Worm (Caenorhabditis elegans) whole organism, late embryonic: ENCODE results near the gene spr-3.

Experiments
- C08G9.2 ChIP-seq: sonication (generic microtip); optimal IDR thresholded peaks from 2 replicates; lab custom pipeline; 2016; ENCODE audit warnings: mild to moderate bottlenecking, missing genetic modification characterization, moderate library complexity, missing compliant biosample characterization
- C38D4.7 ChIP-seq: fragments of 200-800 bp; sonication (Bioruptor generic); optimal IDR thresholded peaks from 2 replicates; lab custom pipeline; 2018; ENCODE audit warnings: mild to moderate bottlenecking, missing genetic modification characterization, moderate library complexity, missing compliant biosample characterization
- K02D7.2 ChIP-seq: sonication (generic microtip); optimal IDR thresholded peaks from 2 replicates; lab custom pipeline; 2017; ENCODE audit warnings: mild to moderate bottlenecking, missing genetic modification characterization, missing compliant biosample characterization
- Y22D7AL.16 ChIP-seq: sonication (generic microtip); optimal IDR thresholded peaks from 2 replicates; lab custom pipeline; 2016; ENCODE audit warnings: missing genetic modification characterization, missing compliant biosample characterization
- ama-1 ChIP-seq: fragments of 150-350 bp; optimal IDR thresholded peaks from 2 replicates; lab custom pipeline; 2014
- ceh-14 ChIP-seq: sonication (generic microtip); optimal IDR thresholded peaks from 2 replicates; lab custom pipeline; 2016; ENCODE audit warnings: missing genotype, missing genetic modification characterization, missing compliant biosample characterization
- ceh-19 ChIP-seq: fragments of 200-800 bp; sonication (Bioruptor generic); optimal IDR thresholded peaks from 2 replicates; lab custom pipeline; 2018; ENCODE audit warnings: mild to moderate bottlenecking, missing genetic modification characterization, missing compliant biosample characterization
- ceh-2 ChIP-seq: sonication (generic microtip); optimal IDR thresholded peaks from 2 replicates; lab custom pipeline; 2016; ENCODE audit warnings: missing genotype, missing genetic modification characterization, missing compliant biosample characterization
- ceh-22 ChIP-seq: sonication (generic microtip); optimal IDR thresholded peaks from 2 replicates; lab custom pipeline; 2017; ENCODE audit warnings: missing biosample characterization, missing genetic modification characterization
- ceh-24 ChIP-seq: sonication (generic microtip); optimal IDR thresholded peaks from 2 replicates; lab custom pipeline; 2016; ENCODE audit warnings: mild to moderate bottlenecking, missing genetic modification characterization, missing compliant biosample characterization
- ceh-31 ChIP-seq: sonication (generic microtip); optimal IDR thresholded peaks from 2 replicates; lab custom pipeline; 2016; ENCODE audit warnings: missing genetic modification characterization, missing compliant biosample characterization
- ceh-6 ChIP-seq: fragments of 200-800 bp; sonication (Bioruptor generic); optimal IDR thresholded peaks from 2 replicates; lab custom pipeline; 2018; ENCODE audit warnings: mild to moderate bottlenecking, missing genetic modification characterization, missing compliant biosample characterization
- dve-1 ChIP-seq: sonication (generic microtip); optimal IDR thresholded peaks from 2 replicates; lab custom pipeline; 2017; ENCODE audit warnings: antibody characterized with exemption, mild to moderate bottlenecking, missing genetic modification characterization, missing compliant biosample characterization
- elt-2 ChIP-seq: sonication (generic microtip); optimal IDR thresholded peaks from 2 replicates; lab custom pipeline; 2016; ENCODE audit warnings: missing genetic modification reagents, missing genetic modification characterization, missing compliant biosample characterization
- eyg-1 ChIP-seq: sonication (generic microtip); optimal IDR thresholded peaks from 2 replicates; lab custom pipeline; 2016; ENCODE audit warnings: missing genotype, missing genetic modification characterization, missing compliant biosample characterization
- fkh-10 ChIP-seq: fragments of 150-350 bp; optimal IDR thresholded peaks from 2 replicates; lab custom pipeline; 2014; ENCODE audit warnings: missing biosample characterization, missing genetic modification reagents, missing genetic modification characterization
- gmeb-2 ChIP-seq: sonication (generic microtip); optimal IDR thresholded peaks from 2 replicates; lab custom pipeline; 2016; ENCODE audit warnings: missing genetic modification characterization, inconsistent platforms, missing compliant biosample characterization
- hlh-15 ChIP-seq: sonication (generic microtip); optimal IDR thresholded peaks from 2 replicates; lab custom pipeline; 2016; ENCODE audit warnings: missing genetic modification characterization, missing compliant biosample characterization
- hlh-30 ChIP-seq: sonication (generic microtip); optimal IDR thresholded peaks from 2 replicates; lab custom pipeline; 2017; ENCODE audit warnings: antibody characterized with exemption, missing genetic modification characterization, missing compliant biosample characterization; ENCODE audit not compliant: insufficient read depth
- mec-3 ChIP-seq: sonication (generic microtip); optimal IDR thresholded peaks from 2 replicates; lab custom pipeline; 2016; ENCODE audit warnings: borderline replicate concordance, missing genetic modification characterization, missing compliant biosample characterization
- nhr-232 ChIP-seq: sonication (generic microtip); optimal IDR thresholded peaks from 2 replicates; lab custom pipeline; 2016; ENCODE audit warnings: missing genetic modification characterization, missing compliant biosample characterization
- pat-9 ChIP-seq: fragments of 200-800 bp; sonication (Bioruptor generic); optimal IDR thresholded peaks from 2 replicates; lab custom pipeline; 2018; ENCODE audit warnings: mild to moderate bottlenecking, missing genetic modification characterization, moderate library complexity, missing compliant biosample characterization
- pax-1 ChIP-seq: fragments of 150-350 bp; optimal IDR thresholded peaks from 2 replicates; lab custom pipeline; 2014; ENCODE audit warnings: missing biosample characterization, missing genetic modification characterization
- pha-2 ChIP-seq: sonication (generic microtip); optimal IDR thresholded peaks from 2 replicates; lab custom pipeline; 2017; ENCODE audit warnings: mild to moderate bottlenecking, missing genetic modification characterization, missing compliant biosample characterization
- pha-4 ChIP-seq: fragments of 150-350 bp; optimal IDR thresholded peaks from 2 replicates; lab custom pipeline; 2018; ENCODE audit warnings: missing biosample characterization, missing genetic modification reagents, missing genetic modification characterization
- rnt-1 ChIP-seq: sonication (generic microtip); optimal IDR thresholded peaks from 2 replicates; lab custom pipeline; 2016; ENCODE audit warnings: missing genetic modification characterization, missing compliant biosample characterization
- sdc-2 ChIP-seq: sonication (generic microtip); optimal IDR thresholded peaks from 2 replicates; lab custom pipeline; 2016; ENCODE audit warnings: missing genotype, missing genetic modification characterization, missing compliant biosample characterization
- sox-2 ChIP-seq: fragments of 200-800 bp; sonication (Bioruptor generic); IDR thresholded peaks from 2 replicates; pipeline ENCODE4 v1.3.6; 2022; ENCODE audit warnings: missing genetic modification reagents, missing genetic modification characterization, missing compliant biosample characterization
- sox-4 ChIP-seq: sonication (generic microtip); optimal IDR thresholded peaks from 2 replicates; lab custom pipeline; 2017; ENCODE audit warnings: mild to moderate bottlenecking, missing genetic modification characterization, inconsistent platforms, missing compliant biosample characterization
- ttx-3 ChIP-seq: sonication (generic microtip); optimal IDR thresholded peaks from 2 replicates; lab custom pipeline; 2016; ENCODE audit warnings: missing genetic modification reagents, missing genetic modification characterization, missing compliant biosample characterization
- ztf-16 ChIP-seq: sonication (generic microtip); optimal IDR thresholded peaks from 2 replicates; lab custom pipeline; 2017; ENCODE audit warnings: missing genetic modification characterization, missing compliant biosample characterization

The spr-3 gene

ce11 chrX:4554385-4554784 is 40.5 kb downstream of the spr-3 start, which contains the start of gene ham-2:
TSS of gene ham-2 (plus strand) at chrX:4554685.
- no peak for TF ChIP-seq ceh-14
- no peak for TF ChIP-seq pax-1 (tag; lab: Kevin White, UChicago)
- no peak for TF ChIP-seq sox-4 (tag; lab: Kevin White, UChicago)
- no peak for TF ChIP-seq ceh-24 (tag; lab: Kevin White, UChicago)
- no peak for TF ChIP-seq ceh-19
- TF ChIP-seq fkh-10: no peak
- no peak for TF ChIP-seq nhr-232 (tag; lab: Kevin White, UChicago)
- no peak for TF ChIP-seq sox-2
- no peak for TF ChIP-seq hlh-15 (tag; lab: Kevin White, UChicago)
- TF ChIP-seq ceh-2 (tag; lab: Kevin White, UChicago): no peak
- no peak for TF ChIP-seq ceh-31 (tag; lab: Kevin White, UChicago)
- TF ChIP-seq gmeb-2: no peak
- TF ChIP-seq dve-1: no peak
- TF ChIP-seq Y22D7AL.16 (tag; lab: Kevin White, UChicago): no peak
- TF ChIP-seq K02D7.2 (tag; lab: Kevin White, UChicago): no peak

DNA sequence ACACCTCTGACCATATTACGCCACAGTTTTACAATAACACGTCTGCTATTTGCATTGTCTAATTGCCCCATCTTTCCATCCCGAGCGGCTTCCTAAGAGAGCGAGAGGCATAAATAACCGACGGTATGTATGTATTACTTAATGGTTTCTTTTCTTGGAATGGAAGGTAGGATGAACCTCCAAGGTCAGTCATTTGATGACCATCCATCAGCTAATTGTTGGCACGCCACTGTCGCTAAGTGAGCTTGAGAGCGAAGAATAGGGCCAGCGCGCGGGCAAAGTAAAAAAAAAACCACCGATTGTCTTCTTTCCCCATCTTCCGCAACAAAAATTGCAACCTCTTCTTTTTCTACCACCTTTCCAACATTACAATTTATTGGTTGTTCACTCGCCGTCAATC is 42.1 kb downstream of the spr-3 start:
- no peak for TF ChIP-seq C08G9.2 (tag; lab: Kevin White, UChicago)
- TF ChIP-seq ztf-16 (tag; lab: Kevin White, UChicago): no peak
- TF ChIP-seq pha-4 (tag; lab: Kevin White, UChicago): no peak
- TF ChIP-seq Y22D7AL.16 (tag; lab: Kevin White, UChicago): no peak
- no peak for TF ChIP-seq pax-1 (tag; lab: Kevin White, UChicago)
- no peak for TF ChIP-seq fkh-10
- TF ChIP-seq C38D4.7: no peak
- no peak for TF ChIP-seq pat-9 (tag; lab: Kevin White, UChicago)
- TF ChIP-seq ttx-3 (tag; lab: Kevin White, UChicago): no peak
- TF ChIP-seq, all 69 proteins: peak for 0

- no peak for TF ChIP-seq pha-2 (tag; lab: Kevin White, UChicago)
- TF ChIP-seq gmeb-2: no peak
- TF ChIP-seq pat-9 (tag; lab: Kevin White, UChicago): no peak
These were observed 48.0 kb downstream of the spr-3 start, which contains the start of gene C05E11.6 for ce11 chrX:4561863-4562262. TSS of gene C05E11.6 (plus strand) at chrX:4562163.

DNA sequence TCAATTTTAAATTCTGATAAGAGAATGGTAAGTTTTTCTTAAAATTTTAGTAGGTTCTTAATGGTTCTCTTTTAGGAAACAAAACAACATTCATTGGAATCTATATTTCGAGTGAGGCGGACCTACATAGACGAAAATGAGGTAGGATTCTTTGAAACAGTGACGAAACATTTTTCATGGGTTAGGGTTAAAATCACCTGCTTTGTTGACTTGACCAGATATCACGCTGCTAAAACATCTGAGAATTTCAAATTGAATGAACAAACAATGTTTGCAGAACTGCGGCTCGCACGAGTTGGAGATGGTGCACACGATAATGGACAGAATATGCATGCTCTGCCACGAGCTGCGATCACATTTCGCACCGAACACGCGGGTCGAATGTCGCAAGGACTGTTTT is 48.4 kb downstream of the spr-3 start:
- TF ChIP-seq eyg-1 (tag; lab: Kevin White, UChicago): no peak
- TF ChIP-seq ama-1 (lab: Kevin White, UChicago): no peak
- TF ChIP-seq ceh-22 (tag; lab: Kevin White, UChicago): no peak
- no peak for TF ChIP-seq mec-3 (tag; lab: Kevin White, UChicago)
- no peak for TF ChIP-seq ceh-6 (GFP tag; lab: Kevin White, UChicago)
- no peak for TF ChIP-seq hlh-15 (tag; lab: Kevin White, UChicago)
- no peak for TF ChIP-seq ceh-31 (tag; lab: Kevin White, UChicago)
- no peak for TF ChIP-seq sox-2
- no peak for TF ChIP-seq sdc-2 (tag; lab: Kevin White, UChicago)
- no peak for TF ChIP-seq rnt-1 (tag; lab: Kevin White, UChicago)
- no peak for TF ChIP-seq pax-1 (tag; lab: Kevin White, UChicago)

ce11 chrX:4564717-4565316 is 50.9 kb downstream of the spr-3 start, which contains the start of gene amt-4:
TSS of gene amt-4 (plus strand) at chrX:4565302.
- TF ChIP-seq hlh-30 (tag; lab: Kevin White, UChicago) (no peak), elt-2 (tag; lab: Kevin White, UChicago) (peak; percentile 50)
